Fruit fly (Drosophila melanogaster): ENCODE results near the gene Dph4.
A peak's percentile ranks its signal among the peaks of the same experiment; 100 is the strongest.

The Dph4 gene

dm6 chr3R:5660198-5660893 lies 36.4 kb upstream of the Dph4 start, which contains the start of gene Wdr33 (continued):
- TF ChIP-seq CG1529 (GFP tag; optimal IDR thresholded peaks at IDR 0.05): peak; percentile 8
- no peak for TF ChIP-seq dysf (GFP tag; IDR thresholded peaks at IDR 0.05)
- TF ChIP-seq CG17829 (tag; optimal IDR thresholded peaks at IDR 0.05): peak; percentile 18
- peak; percentile 38; the same call in 1 of the 2 replicates for TF ChIP-seq CG10366 (GFP tag; IDR thresholded peaks at IDR 0.05)
- peak; percentile 31 for TF ChIP-seq Nf-YC (tag; optimal IDR thresholded peaks at IDR 0.05)
- TF ChIP-seq lola (GFP tag; optimal IDR thresholded peaks at IDR 0.05): peak in 1 of 3 experiments; percentile 56
- TF ChIP-seq CG8359 (GFP tag; optimal IDR thresholded peaks at IDR 0.05; ENCODE audit: borderline replicate concordance): no peak
- TF ChIP-seq CG13123 (GFP tag; optimal IDR thresholded peaks at IDR 0.05): no peak
- TF ChIP-seq CG18476 (GFP tag; optimal IDR thresholded peaks at IDR 0.05): no peak
- TF ChIP-seq CG13424 (tag; optimal IDR thresholded peaks at IDR 0.05): peak; percentile 56
- TF ChIP-seq sisA (GFP tag; IDR thresholded peaks at IDR 0.05): peak; percentile 25; the same call in 1 of the 2 replicates
- TF ChIP-seq ken (GFP tag; IDR thresholded peaks at IDR 0.05): 0 out of 3 replicates have a peak, but pooled peaks have one; percentile 23
- peak; percentile 64 for TF ChIP-seq Dref (GFP tag; IDR thresholded peaks at IDR 0.05)
- peak; percentile 39 for TF ChIP-seq CG13296 (GFP tag; optimal IDR thresholded peaks at IDR 0.05)
- TF ChIP-seq CG4282 (GFP tag; optimal IDR thresholded peaks at IDR 0.05): no peak
- no peak for TF ChIP-seq CG17186 (GFP tag; optimal IDR thresholded peaks at IDR 0.05)
- TF ChIP-seq bbx (GFP tag; IDR thresholded peaks at IDR 0.05; ENCODE audit: partially characterized antibody): peak; percentile 86
- peak; percentile 94 for TF ChIP-seq knrl (GFP tag; IDR thresholded peaks at IDR 0.05; ENCODE audit: partially characterized antibody)
- TF ChIP-seq sr (GFP tag; IDR thresholded peaks at IDR 0.05): 0 out of 3 replicates have a peak, but pooled peaks have one; percentile 25
- no peak for TF ChIP-seq Stat92E (GFP tag; optimal IDR thresholded peaks at IDR 0.05)
- peak; percentile 91 for TF ChIP-seq inv (GFP tag; IDR thresholded peaks at IDR 0.05; ENCODE audit: partially characterized antibody)
- no peak for TF ChIP-seq CHES-1-like (GFP tag; optimal IDR thresholded peaks at IDR 0.05)
- peak; percentile 43 for TF ChIP-seq CG15514 (GFP tag; optimal IDR thresholded peaks at IDR 0.05)
- peak; percentile 54 for TF ChIP-seq Ssrp (tag; optimal IDR thresholded peaks at IDR 0.05)
- TF ChIP-seq CG34224 (GFP tag; IDR thresholded peaks at IDR 0.05; ENCODE audit: partially characterized antibody): peak; percentile 82
- no peak for TF ChIP-seq toy (GFP tag; IDR thresholded peaks at IDR 0.05)
- TF ChIP-seq tio (GFP tag; optimal IDR thresholded peaks at IDR 0.05): no peak
- TF ChIP-seq tna (GFP tag; IDR thresholded peaks at IDR 0.05; ENCODE audit: partially characterized antibody): peak; percentile 82
- peak; percentile 89 for TF ChIP-seq CG13287 (GFP tag; IDR thresholded peaks at IDR 0.05; ENCODE audit: partially characterized antibody)
- peak; percentile 1 for TF ChIP-seq CG18619 (GFP tag; optimal IDR thresholded peaks at IDR 0.05)
- TF ChIP-seq sug (tag; optimal IDR thresholded peaks at IDR 0.05): peak; percentile 10
- TF ChIP-seq Ptx1 (GFP tag; IDR thresholded peaks at IDR 0.05): peak; percentile 25; the same call in 1 of the 2 replicates
- peak; percentile 5 for TF ChIP-seq Myb (GFP tag; optimal IDR thresholded peaks at IDR 0.05)
- no peak for TF ChIP-seq CG7745 (tag; optimal IDR thresholded peaks at IDR 0.05)
- TF ChIP-seq ato (GFP tag; IDR thresholded peaks at IDR 0.05; ENCODE audit: partially characterized antibody): peak; percentile 68
- TF ChIP-seq CG12155 (GFP tag; optimal IDR thresholded peaks at IDR 0.05): peak; percentile 83
- TF ChIP-seq nerfin-2 (GFP tag; IDR thresholded peaks at IDR 0.05; ENCODE audit: partially characterized antibody): peak; percentile 82
- TF ChIP-seq CG7357 (GFP tag; IDR thresholded peaks at IDR 0.05): no peak
- peak; percentile 82 for TF ChIP-seq BEAF-32 (GFP tag; optimal IDR thresholded peaks at IDR 0.05)
- TF ChIP-seq dan (GFP tag; IDR thresholded peaks at IDR 0.05): no peak
- no peak for TF ChIP-seq D19A (tag; optimal IDR thresholded peaks at IDR 0.05)
- TF ChIP-seq chinmo (GFP tag; IDR thresholded peaks at IDR 0.05; ENCODE audit: partially characterized antibody): peak; percentile 61; the same call in 2 of the 4 replicates
- peak; percentile 79 for TF ChIP-seq sna (GFP tag; IDR thresholded peaks at IDR 0.05; ENCODE audit: partially characterized antibody)
- peak; percentile 34; the same call in 1 of the 2 replicates for TF ChIP-seq CG3847 (GFP tag; IDR thresholded peaks at IDR 0.05)
- no peak for TF ChIP-seq ATbp (GFP tag; optimal IDR thresholded peaks at IDR 0.05)
- no peak for TF ChIP-seq HHEX (GFP tag; optimal IDR thresholded peaks at IDR 0.05)
- TF ChIP-seq YL-1 (GFP tag; optimal IDR thresholded peaks at IDR 0.05): peak; percentile 14
